Fruit fly (Drosophila melanogaster) Kc167 (cell line): ENCODE data around the gene Paf-AHalpha.

Source experiments
- Sin3A ChIP-seq: fragments of >200 bp; optimal IDR thresholded peaks from 2 replicates; lab custom pipeline; 2018; ENCODE audit warnings: missing external identifiers
- h ChIP-seq: fragments of >200 bp; optimal IDR thresholded peaks from 3 replicates; lab custom pipeline; 2018; ENCODE audit warnings: missing external identifiers
- psq ChIP-seq: fragments of >200 bp; optimal IDR thresholded peaks from 2 replicates; lab custom pipeline; 2017; ENCODE audit warnings: missing external identifiers

DNA sequence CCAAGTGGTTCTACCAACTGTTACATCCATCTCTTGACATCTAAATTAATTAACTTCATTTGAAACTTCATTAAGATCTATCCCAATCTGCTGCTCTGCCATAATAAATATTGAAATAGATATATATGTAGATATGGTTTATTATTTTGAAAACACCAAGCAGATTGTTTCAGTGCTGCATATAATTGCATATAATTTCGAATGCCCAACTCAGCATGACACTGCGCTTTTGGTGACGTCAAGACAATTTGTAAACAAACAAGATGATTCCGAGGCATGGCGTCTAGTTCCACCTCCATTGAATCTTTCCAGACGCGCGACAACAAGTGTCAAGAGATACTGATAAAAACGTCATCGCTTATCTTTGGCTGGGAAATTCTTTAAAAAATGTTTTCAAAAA lies 44.5 kb downstream of the Paf-AHalpha start:
- TF ChIP-seq h (no peak), Sin3A (lab: Kevin White, UChicago) (no peak), psq (lab: Kevin White, UChicago) (no peak)
